Worm (Caenorhabditis elegans) whole organism, young adult: ENCODE measurements around the gene madd-2.
A peak's percentile ranks its signal among the peaks of the same experiment; 100 is the strongest.

Experiments used
- B0019.2 ChIP-seq: fragments of 200-800 bp; sonication (Bioruptor generic); conservative IDR thresholded peaks from 2 replicates; pipeline ENCODE4 v1.3.6; 2022; ENCODE audit warnings: missing genetic modification reagents, missing genetic modification characterization, missing compliant biosample characterization
- B0336.3 ChIP-seq: fragments of 200-800 bp; sonication (Bioruptor generic); IDR thresholded peaks from 2 replicates; pipeline ENCODE4 v1.3.6; 2022; ENCODE audit warnings: missing genetic modification characterization, missing compliant biosample characterization
- C06A6.2 ChIP-seq: fragments of 200-800 bp; sonication (Bioruptor generic); conservative IDR thresholded peaks from 2 replicates; pipeline ENCODE4 v1.3.6; 2022; ENCODE audit warnings: missing genetic modification characterization, missing compliant biosample characterization
- F33H1.4 ChIP-seq: fragments of 200-800 bp; sonication (Bioruptor generic); IDR thresholded peaks from 2 replicates; pipeline ENCODE4 v1.3.6; 2022; ENCODE audit warnings: missing genetic modification reagents, missing genetic modification characterization, missing compliant biosample characterization
- F55B11.4 ChIP-seq: sonication (generic microtip); optimal IDR thresholded peaks from 2 replicates; lab custom pipeline; 2016; ENCODE audit warnings: missing compliant biosample characterization, missing genetic modification characterization, borderline replicate concordance; ENCODE audit not compliant: insufficient read depth
- Y56A3A.18 ChIP-seq: fragments of 200-800 bp; sonication (Bioruptor generic); IDR thresholded peaks from 2 replicates; pipeline ENCODE4 v1.3.6; 2022; ENCODE audit warnings: missing genetic modification reagents, missing genetic modification characterization, missing compliant biosample characterization
- aptf-3 ChIP-seq: fragments of 200-800 bp; sonication (Bioruptor generic); IDR thresholded peaks from 2 replicates; pipeline ENCODE4 v1.3.6; 2022; ENCODE audit warnings: missing genetic modification characterization, missing compliant biosample characterization
- athp-1 ChIP-seq: sonication (generic microtip); optimal IDR thresholded peaks from 2 replicates; lab custom pipeline; 2017; ENCODE audit warnings: mild to moderate bottlenecking, missing genetic modification characterization, missing compliant biosample characterization
- attf-3 ChIP-seq: fragments of 200-800 bp; sonication (Bioruptor generic); conservative IDR thresholded peaks from 2 replicates; pipeline ENCODE4 v1.3.6; 2022; ENCODE audit warnings: missing genetic modification reagents, missing genetic modification characterization, missing compliant biosample characterization
- attf-6 ChIP-seq: fragments of 200-800 bp; sonication (Bioruptor generic); IDR thresholded peaks from 2 replicates; pipeline ENCODE4 v1.3.6; 2022; ENCODE audit warnings: missing genetic modification reagents, missing genetic modification characterization, missing compliant biosample characterization
- ceh-40 ChIP-seq: fragments of 200-800 bp; sonication (Bioruptor generic); IDR thresholded peaks from 2 replicates; pipeline ENCODE4 v1.3.6; 2022; ENCODE audit warnings: missing genetic modification characterization, missing compliant biosample characterization
- dox-1 ChIP-seq: fragments of 200-800 bp; sonication (Bioruptor generic); IDR thresholded peaks from 2 replicates; pipeline ENCODE4 v1.3.6; 2022; ENCODE audit warnings: missing genetic modification reagents, missing genetic modification characterization, missing compliant biosample characterization
- dpff-1 ChIP-seq: sonication (generic microtip); optimal IDR thresholded peaks from 2 replicates; lab custom pipeline; 2017; ENCODE audit warnings: mild to moderate bottlenecking, missing genetic modification characterization, missing compliant biosample characterization
- ets-4 ChIP-seq: fragments of 200-800 bp; sonication (Bioruptor generic); optimal IDR thresholded peaks from 2 replicates; lab custom pipeline; 2018; ENCODE audit warnings: mild to moderate bottlenecking, missing genetic modification characterization, missing compliant biosample characterization
- fkh-3 ChIP-seq: sonication (generic microtip); optimal IDR thresholded peaks from 2 replicates; lab custom pipeline; 2016; ENCODE audit warnings: mild to moderate bottlenecking, missing genetic modification characterization, missing compliant biosample characterization
- hlh-12 ChIP-seq: sonication (generic microtip); optimal IDR thresholded peaks from 2 replicates; lab custom pipeline; 2016; ENCODE audit warnings: missing genetic modification characterization, missing compliant biosample characterization
- hsf-1 ChIP-seq: fragments of 200-800 bp; sonication (Bioruptor generic); IDR thresholded peaks from 2 replicates; pipeline ENCODE4 v1.3.6; 2022; ENCODE audit warnings: missing genetic modification reagents, missing genetic modification characterization, missing compliant biosample characterization
- lin-26 ChIP-seq: fragments of 200-800 bp; sonication (Bioruptor generic); IDR thresholded peaks from 2 replicates; pipeline ENCODE4 v1.3.6; 2022; ENCODE audit warnings: missing genetic modification reagents, missing genetic modification characterization, missing compliant biosample characterization
- madf-6 ChIP-seq: fragments of 200-800 bp; sonication (Bioruptor generic); IDR thresholded peaks from 2 replicates; pipeline ENCODE4 v1.3.6; 2022; ENCODE audit warnings: missing genetic modification reagents, missing genetic modification characterization, missing compliant biosample characterization
- mcd-1 ChIP-seq: fragments of 200-800 bp; sonication (Bioruptor generic); IDR thresholded peaks from 2 replicates; pipeline ENCODE4 v1.3.6; 2022; ENCODE audit warnings: missing genetic modification reagents, missing genetic modification characterization, missing compliant biosample characterization
- nfya-2 ChIP-seq: fragments of 200-800 bp; sonication (Bioruptor generic); IDR thresholded peaks from 2 replicates; pipeline ENCODE4 v1.3.6; 2022; ENCODE audit warnings: missing genetic modification reagents, missing genetic modification characterization, missing compliant biosample characterization
- pha-4 ChIP-seq: fragments of 150-350 bp; sonication (generic microtip); optimal IDR thresholded peaks from 2 replicates; lab custom pipeline; 2014; ENCODE audit warnings: missing biosample characterization, missing genetic modification reagents, missing genetic modification characterization
- sptf-2 ChIP-seq: fragments of 200-800 bp; sonication (Bioruptor generic); optimal IDR thresholded peaks from 2 replicates; lab custom pipeline; 2018; ENCODE audit warnings: mild to moderate bottlenecking, missing genetic modification characterization, missing compliant biosample characterization
- tbp1 ChIP-seq: fragments of 200-800 bp; sonication (Bioruptor generic); optimal IDR thresholded peaks from 2 replicates; lab custom pipeline; 2018; ENCODE audit warnings: mild to moderate bottlenecking, missing genetic modification characterization, missing compliant biosample characterization
- zim-3 ChIP-seq: sonication (generic microtip); optimal IDR thresholded peaks from 2 replicates; lab custom pipeline; 2017; ENCODE audit warnings: mild to moderate bottlenecking, missing genetic modification characterization, moderate library complexity, missing compliant biosample characterization
- ztf-22 ChIP-seq: fragments of 200-800 bp; sonication (Bioruptor generic); optimal IDR thresholded peaks from 2 replicates; lab custom pipeline; 2018; ENCODE audit warnings: mild to moderate bottlenecking, missing genetic modification characterization, moderate library complexity, missing compliant biosample characterization
- ztf-26 ChIP-seq: sonication (generic microtip); optimal IDR thresholded peaks from 2 replicates; lab custom pipeline; 2017; ENCODE audit warnings: missing genetic modification characterization, missing compliant biosample characterization
- ztf-3 ChIP-seq: fragments of 200-800 bp; sonication (Bioruptor generic); optimal IDR thresholded peaks from 2 replicates; lab custom pipeline; 2018; ENCODE audit warnings: mild to moderate bottlenecking, missing genetic modification characterization, missing compliant biosample characterization

The madd-2 gene

ce11 chrV:1262036-1262435 lies 26.8 kb upstream of the madd-2 start (continued):
- TF ChIP-seq Y56A3A.18 = 0 out of 2 replicates have a peak, but pooled peaks have one; percentile 11
- TF ChIP-seq nfya-2 (GFP tag; lab: Robert Waterston, UW) = no peak
- peak; percentile 43; the same call in 1 of the 2 replicates for TF ChIP-seq B0336.3 (GFP tag; lab: Robert Waterston, UW)

ce11 chrV:1260042-1260441 lies 24.8 kb upstream of the madd-2 start, which contains the start of gene C39F7.1:
Gene C39F7.1 (plus strand): TSS chrV:1260342.
- TF ChIP-seq B0019.2 (GFP tag; lab: Robert Waterston, UW) (no peak), hlh-12 (no peak)

DNA sequence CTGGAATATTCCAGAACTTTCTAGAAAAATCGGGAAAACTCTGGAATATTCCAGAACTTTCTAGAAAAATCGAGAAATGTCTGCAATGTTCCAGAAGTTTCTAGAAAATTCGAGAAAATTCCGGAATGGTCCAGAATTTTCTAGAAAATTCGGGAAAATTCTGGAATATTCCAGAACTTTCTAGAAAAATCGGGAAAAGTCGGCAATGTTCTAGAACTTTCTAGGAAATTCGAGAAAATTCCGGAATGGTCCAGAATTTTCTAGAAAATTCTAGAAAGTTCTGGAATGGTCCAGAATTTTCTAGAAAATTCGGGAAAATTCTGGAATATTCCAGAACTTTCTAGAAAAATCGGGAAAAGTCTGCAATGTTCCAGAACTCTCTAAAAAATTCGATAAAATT lies 22.7 kb upstream of the madd-2 start:
- TF ChIP-seq hsf-1 (GFP tag; lab: Robert Waterston, UW) (peak; percentile 93), dox-1 (GFP tag; lab: Robert Waterston, UW) (0 out of 2 replicates have a peak, but pooled peaks have one; percentile 36)

DNA sequence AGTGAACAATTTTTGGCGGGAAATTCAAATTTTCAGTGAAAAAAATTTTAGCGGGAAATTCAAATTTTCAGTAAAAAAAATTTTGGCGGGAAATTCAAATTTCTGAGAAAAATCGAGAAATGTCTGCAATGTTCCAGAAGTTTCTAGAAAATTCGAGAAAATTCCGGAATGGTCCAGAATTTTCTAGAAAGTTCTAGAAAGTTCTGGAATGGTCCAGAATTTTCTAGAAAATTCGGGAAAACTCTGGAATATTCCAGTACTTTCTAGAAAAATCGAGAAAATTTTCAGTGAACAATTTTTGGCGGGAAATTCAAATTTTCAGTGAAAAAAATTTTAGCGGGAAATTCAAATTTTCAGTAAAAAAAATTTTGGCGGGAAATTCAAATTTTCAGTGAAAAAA lies 21.8 kb upstream of the madd-2 start:
- TF ChIP-seq hsf-1 (GFP tag; lab: Robert Waterston, UW) (peak; percentile 95), dox-1 (GFP tag; lab: Robert Waterston, UW) (0 out of 2 replicates have a peak, but pooled peaks have one; percentile 45)

ce11 chrV:1256278-1256677 lies 21.0 kb upstream of the madd-2 start:
- TF ChIP-seq dox-1 (GFP tag; lab: Robert Waterston, UW) = peak; percentile 64
- 0 out of 2 replicates have a peak, but pooled peaks have one; percentile 14 for TF ChIP-seq madf-6
- TF ChIP-seq hsf-1 (GFP tag; lab: Robert Waterston, UW) = peak; percentile 97

ce11 chrV:1254769-1255168 lies 19.5 kb upstream of the madd-2 start:
- TF ChIP-seq dox-1 (GFP tag; lab: Robert Waterston, UW) (peak; percentile 36; the same call in 1 of the 2 replicates), hsf-1 (GFP tag; lab: Robert Waterston, UW) (peak; percentile 96)

- TF ChIP-seq mcd-1 (GFP tag; lab: Robert Waterston, UW) (no peak), tbp1 (GFP tag; lab: Kevin White, UChicago) (no peak), attf-6 (GFP tag; lab: Robert Waterston, UW) (no peak), sptf-2 (no peak), ztf-3 (GFP tag; lab: Kevin White, UChicago) (no peak), dox-1 (GFP tag; lab: Robert Waterston, UW) (no peak), zim-3 (tag; lab: Kevin White, UChicago) (no peak), attf-3 (GFP tag; lab: Robert Waterston, UW) (no peak), pha-4 (no peak), ztf-26 (tag; lab: Kevin White, UChicago) (no peak), ztf-22 (no peak), dpff-1 (no peak), C06A6.2 (GFP tag; lab: Robert Waterston, UW) (no peak), F33H1.4 (no peak)
Observed at ce11 chrV:1252794-1253193, 17.5 kb upstream of the madd-2 start.

ce11 chrV:1244021-1244708 lies 8.9 kb upstream of the madd-2 start:
- TF ChIP-seq lin-26 (GFP tag; lab: Robert Waterston, UW) (no peak), ets-4 (GFP tag; lab: Kevin White, UChicago) (no peak), aptf-3 (no peak), ceh-40 (GFP tag; lab: Robert Waterston, UW) (no peak), athp-1 (tag; lab: Kevin White, UChicago) (no peak), F55B11.4 (no peak), fkh-3 (tag; lab: Kevin White, UChicago) (no peak)
- TF ChIP-seq, all 124 proteins: peak for 0
